Worm (Caenorhabditis elegans) whole organism, late embryonic: Measurements from ENCODE around the gene B0336.7.
A peak's percentile ranks its signal among the peaks of the same experiment; 100 is the strongest.

ENCODE experiments used
- C08G9.2 ChIP-seq: sonication (generic microtip); optimal IDR thresholded peaks from 2 replicates; lab custom pipeline; 2016; ENCODE audit warnings: mild to moderate bottlenecking, missing genetic modification characterization, moderate library complexity, missing compliant biosample characterization
- F13H6.1 ChIP-seq: sonication (generic microtip); optimal IDR thresholded peaks from 2 replicates; lab custom pipeline; 2016; ENCODE audit warnings: missing genetic modification characterization, missing compliant biosample characterization
- K09A11.1 ChIP-seq: sonication (generic microtip); optimal IDR thresholded peaks from 2 replicates; lab custom pipeline; 2017; ENCODE audit warnings: antibody characterized with exemption, mild to moderate bottlenecking, missing genetic modification characterization, missing compliant biosample characterization; ENCODE audit not compliant: insufficient read depth
- T23F11.4 ChIP-seq: fragments of 200-800 bp; sonication (Bioruptor generic); optimal IDR thresholded peaks from 2 replicates; lab custom pipeline; 2018; ENCODE audit warnings: mild to moderate bottlenecking, missing genetic modification characterization, missing compliant biosample characterization
- ama-1 ChIP-seq: fragments of 150-350 bp; optimal IDR thresholded peaks from 2 replicates; lab custom pipeline; 2014
- ceh-14 ChIP-seq: sonication (generic microtip); optimal IDR thresholded peaks from 2 replicates; lab custom pipeline; 2016; ENCODE audit warnings: missing genotype, missing genetic modification characterization, missing compliant biosample characterization
- ceh-18 ChIP-seq: sonication (generic microtip); optimal IDR thresholded peaks from 2 replicates; lab custom pipeline; 2016; ENCODE audit warnings: missing genetic modification characterization, missing compliant biosample characterization
- ceh-19 ChIP-seq: fragments of 200-800 bp; sonication (Bioruptor generic); optimal IDR thresholded peaks from 2 replicates; lab custom pipeline; 2018; ENCODE audit warnings: mild to moderate bottlenecking, missing genetic modification characterization, missing compliant biosample characterization
- ceh-2 ChIP-seq: sonication (generic microtip); optimal IDR thresholded peaks from 2 replicates; lab custom pipeline; 2016; ENCODE audit warnings: missing genotype, missing genetic modification characterization, missing compliant biosample characterization
- ceh-22 ChIP-seq: sonication (generic microtip); optimal IDR thresholded peaks from 2 replicates; lab custom pipeline; 2017; ENCODE audit warnings: missing biosample characterization, missing genetic modification characterization
- ceh-24 ChIP-seq: sonication (generic microtip); optimal IDR thresholded peaks from 2 replicates; lab custom pipeline; 2016; ENCODE audit warnings: mild to moderate bottlenecking, missing genetic modification characterization, missing compliant biosample characterization
- ceh-31 ChIP-seq: sonication (generic microtip); optimal IDR thresholded peaks from 2 replicates; lab custom pipeline; 2016; ENCODE audit warnings: missing genetic modification characterization, missing compliant biosample characterization
- ceh-45 ChIP-seq: fragments of 200-800 bp; sonication (Bioruptor generic); IDR thresholded peaks from 2 replicates; pipeline ENCODE4 v1.3.6; 2022; ENCODE audit warnings: missing genetic modification reagents, missing genetic modification characterization, missing compliant biosample characterization
- ceh-48 ChIP-seq: sonication (generic microtip); optimal IDR thresholded peaks from 2 replicates; lab custom pipeline; 2016; ENCODE audit warnings: missing genetic modification characterization, inconsistent platforms, missing compliant biosample characterization
- ceh-6 ChIP-seq: fragments of 200-800 bp; sonication (Bioruptor generic); optimal IDR thresholded peaks from 2 replicates; lab custom pipeline; 2018; ENCODE audit warnings: mild to moderate bottlenecking, missing genetic modification characterization, missing compliant biosample characterization
- ceh-9 ChIP-seq: sonication (generic microtip); optimal IDR thresholded peaks from 2 replicates; lab custom pipeline; 2016; ENCODE audit warnings: mild to moderate bottlenecking, missing genetic modification characterization, inconsistent platforms, missing compliant biosample characterization
- che-1 ChIP-seq: sonication (generic microtip); optimal IDR thresholded peaks from 2 replicates; lab custom pipeline; 2016; ENCODE audit warnings: mild to moderate bottlenecking, missing genetic modification characterization, missing compliant biosample characterization
- dve-1 ChIP-seq: sonication (generic microtip); optimal IDR thresholded peaks from 2 replicates; lab custom pipeline; 2017; ENCODE audit warnings: antibody characterized with exemption, mild to moderate bottlenecking, missing genetic modification characterization, missing compliant biosample characterization
- ets-4 ChIP-seq: sonication (generic microtip); optimal IDR thresholded peaks from 2 replicates; lab custom pipeline; 2016; ENCODE audit warnings: missing genetic modification characterization, missing compliant biosample characterization
- fax-1 ChIP-seq: sonication (generic microtip); optimal IDR thresholded peaks from 2 replicates; lab custom pipeline; 2016; ENCODE audit warnings: missing genotype, missing genetic modification characterization, missing compliant biosample characterization
- fkh-10 ChIP-seq: fragments of 150-350 bp; optimal IDR thresholded peaks from 2 replicates; lab custom pipeline; 2014; ENCODE audit warnings: missing biosample characterization, missing genetic modification reagents, missing genetic modification characterization
- fkh-6 ChIP-seq: sonication (generic microtip); optimal IDR thresholded peaks from 2 replicates; lab custom pipeline; 2016; ENCODE audit warnings: missing genetic modification characterization, missing compliant biosample characterization
- gmeb-2 ChIP-seq: sonication (generic microtip); optimal IDR thresholded peaks from 2 replicates; lab custom pipeline; 2016; ENCODE audit warnings: missing genetic modification characterization, inconsistent platforms, missing compliant biosample characterization
- hlh-15 ChIP-seq: sonication (generic microtip); optimal IDR thresholded peaks from 2 replicates; lab custom pipeline; 2016; ENCODE audit warnings: missing genetic modification characterization, missing compliant biosample characterization
- hlh-30 ChIP-seq: sonication (generic microtip); optimal IDR thresholded peaks from 2 replicates; lab custom pipeline; 2017; ENCODE audit warnings: antibody characterized with exemption, missing genetic modification characterization, missing compliant biosample characterization; ENCODE audit not compliant: insufficient read depth
- hlh-6 ChIP-seq: sonication (generic microtip); optimal IDR thresholded peaks from 2 replicates; lab custom pipeline; 2016; ENCODE audit warnings: missing genotype, missing genetic modification characterization, missing compliant biosample characterization
- hlh-8 ChIP-seq: sonication (generic microtip); optimal IDR thresholded peaks from 2 replicates; lab custom pipeline; 2016; ENCODE audit warnings: missing genotype, missing genetic modification characterization, missing compliant biosample characterization
- mec-3 ChIP-seq: sonication (generic microtip); optimal IDR thresholded peaks from 2 replicates; lab custom pipeline; 2016; ENCODE audit warnings: borderline replicate concordance, missing genetic modification characterization, missing compliant biosample characterization
- nhr-11 ChIP-seq: fragments of 150-350 bp; optimal IDR thresholded peaks from 2 replicates; lab custom pipeline; 2014; ENCODE audit warnings: missing biosample characterization, missing genetic modification characterization
- nhr-232 ChIP-seq: sonication (generic microtip); optimal IDR thresholded peaks from 2 replicates; lab custom pipeline; 2016; ENCODE audit warnings: missing genetic modification characterization, missing compliant biosample characterization
- npax-4 ChIP-seq: sonication (generic microtip); optimal IDR thresholded peaks from 2 replicates; lab custom pipeline; 2016; ENCODE audit warnings: missing genetic modification characterization, missing compliant biosample characterization
- pag-3 ChIP-seq: sonication (generic microtip); optimal IDR thresholded peaks from 2 replicates; lab custom pipeline; 2016; ENCODE audit warnings: missing compliant biosample characterization, missing genetic modification characterization, borderline replicate concordance
- pat-9 ChIP-seq: fragments of 200-800 bp; sonication (Bioruptor generic); optimal IDR thresholded peaks from 2 replicates; lab custom pipeline; 2018; ENCODE audit warnings: mild to moderate bottlenecking, missing genetic modification characterization, moderate library complexity, missing compliant biosample characterization
- pax-1 ChIP-seq: fragments of 150-350 bp; optimal IDR thresholded peaks from 2 replicates; lab custom pipeline; 2014; ENCODE audit warnings: missing biosample characterization, missing genetic modification characterization
- pha-2 ChIP-seq: sonication (generic microtip); optimal IDR thresholded peaks from 2 replicates; lab custom pipeline; 2017; ENCODE audit warnings: mild to moderate bottlenecking, missing genetic modification characterization, missing compliant biosample characterization
- pqm-1 ChIP-seq: sonication (generic microtip); optimal IDR thresholded peaks from 2 replicates; lab custom pipeline; 2016; ENCODE audit warnings: missing genetic modification characterization, missing compliant biosample characterization
- rnt-1 ChIP-seq: sonication (generic microtip); optimal IDR thresholded peaks from 2 replicates; lab custom pipeline; 2016; ENCODE audit warnings: missing genetic modification characterization, missing compliant biosample characterization
- sdc-2 ChIP-seq: sonication (generic microtip); optimal IDR thresholded peaks from 2 replicates; lab custom pipeline; 2016; ENCODE audit warnings: missing genotype, missing genetic modification characterization, missing compliant biosample characterization
- sox-2 ChIP-seq: fragments of 200-800 bp; sonication (Bioruptor generic); IDR thresholded peaks from 2 replicates; pipeline ENCODE4 v1.3.6; 2022; ENCODE audit warnings: missing genetic modification reagents, missing genetic modification characterization, missing compliant biosample characterization
- sox-4 ChIP-seq: sonication (generic microtip); optimal IDR thresholded peaks from 2 replicates; lab custom pipeline; 2017; ENCODE audit warnings: mild to moderate bottlenecking, missing genetic modification characterization, inconsistent platforms, missing compliant biosample characterization
- tbx-2 ChIP-seq: sonication (generic microtip); optimal IDR thresholded peaks from 2 replicates; lab custom pipeline; 2016; ENCODE audit warnings: missing genetic modification characterization, missing compliant biosample characterization
- tbx-7 ChIP-seq: sonication (generic microtip); optimal IDR thresholded peaks from 2 replicates; lab custom pipeline; 2016; ENCODE audit warnings: missing genotype, missing genetic modification characterization, missing compliant biosample characterization
- unc-3 ChIP-seq, 2 experiments: fragments of 200-800 bp in 1 of 2; sonication (Bioruptor generic) in 1 of 2; sonication (generic microtip) in 1 of 2; conservative IDR thresholded peaks in 1 of 2; optimal IDR thresholded peaks in 1 of 2; 2 replicates each; pipeline versions ENCODE4 v1.3.6 to Lab custom; 2016 to 2022; ENCODE audit warnings: missing compliant biosample characterization in 2 of 2, missing genetic modification characterization in 2 of 2, missing genetic modification reagents in 1 of 2
- unc-55 ChIP-seq: sonication (generic microtip); optimal IDR thresholded peaks from 2 replicates; lab custom pipeline; 2017; ENCODE audit warnings: missing biosample characterization, missing genetic modification reagents, missing genetic modification characterization
- unc-86 ChIP-seq: sonication (generic microtip); optimal IDR thresholded peaks from 2 replicates; lab custom pipeline; 2016; ENCODE audit warnings: missing genetic modification characterization, missing compliant biosample characterization
- ztf-16 ChIP-seq: sonication (generic microtip); optimal IDR thresholded peaks from 2 replicates; lab custom pipeline; 2017; ENCODE audit warnings: missing genetic modification characterization, missing compliant biosample characterization

The B0336.7 gene

DNA sequence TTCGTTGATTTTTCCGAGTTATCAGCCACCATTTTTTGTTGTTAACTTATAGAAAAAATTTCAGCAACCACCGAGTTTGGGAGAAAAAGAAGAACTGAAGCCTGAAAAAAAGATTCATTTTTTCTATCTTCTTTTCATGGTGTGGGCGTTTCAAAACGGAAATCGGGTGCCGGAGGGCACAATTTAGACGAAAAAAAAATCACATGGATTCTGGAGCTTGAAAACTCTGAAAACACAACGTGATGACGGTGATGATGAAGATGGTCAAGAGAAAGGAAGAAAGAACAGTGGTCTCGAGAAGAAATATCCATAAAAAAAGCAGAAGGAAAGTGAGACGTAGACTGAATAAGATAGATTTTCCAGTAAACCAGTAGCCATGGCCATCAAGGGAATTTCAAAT lies 13.2 kb downstream of the B0336.7 start, which contains the start of gene rcan-1:
Gene rcan-1 (minus strand): TSS at position 101 of the 400 bp plus-strand sequence.
- TF ChIP-seq ceh-6 (GFP tag; lab: Kevin White, UChicago) (no peak), pag-3 (tag; lab: Kevin White, UChicago) (no peak), fkh-6 (tag; lab: Kevin White, UChicago) (no peak), hlh-8 (tag; lab: Kevin White, UChicago) (no peak), F13H6.1 (tag; lab: Kevin White, UChicago) (no peak), pha-2 (no peak), npax-4 (tag; lab: Kevin White, UChicago) (no peak), hlh-6 (tag; lab: Kevin White, UChicago) (no peak), sdc-2 (tag; lab: Kevin White, UChicago) (no peak), mec-3 (no peak), ets-4 (tag; lab: Kevin White, UChicago) (no peak), nhr-232 (tag; lab: Kevin White, UChicago) (no peak), fax-1 (tag; lab: Kevin White, UChicago) (no peak)

DNA sequence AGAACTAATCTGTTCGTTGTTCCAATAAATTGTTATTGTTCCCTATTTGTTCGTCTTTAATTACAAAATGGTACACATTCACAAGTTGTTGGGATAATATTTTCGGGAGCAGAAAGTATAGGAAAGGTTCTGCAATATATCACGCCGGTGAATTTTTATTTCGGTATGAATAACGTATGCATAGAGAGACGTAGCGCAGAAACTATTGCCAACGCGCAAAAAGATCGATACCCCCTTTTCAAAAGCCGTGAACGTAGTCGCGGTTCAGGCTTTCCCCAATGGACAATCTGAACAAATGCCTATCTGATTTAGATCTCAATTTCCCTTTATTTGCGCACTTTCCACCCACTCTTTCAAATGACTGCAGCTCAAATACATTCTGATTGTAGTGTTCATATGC lies 17.0 kb downstream of the B0336.7 start, which contains the start of gene pst-2:
Gene pst-2 (plus strand): TSS at position 293 of the 400 bp plus-strand sequence.
- TF ChIP-seq hlh-30 (tag; lab: Kevin White, UChicago) (no peak), tbx-2 (tag; lab: Kevin White, UChicago) (no peak), ceh-2 (tag; lab: Kevin White, UChicago) (no peak), ceh-22 (no peak), ceh-18 (tag; lab: Kevin White, UChicago) (no peak), tbx-7 (tag; lab: Kevin White, UChicago) (no peak), ama-1 (lab: Kevin White, UChicago) (no peak), hlh-15 (tag; lab: Kevin White, UChicago) (no peak), sox-2 (GFP tag; lab: Robert Waterston, UW) (no peak), gmeb-2 (tag; lab: Kevin White, UChicago) (no peak), hlh-8 (tag; lab: Kevin White, UChicago) (no peak), ceh-24 (tag; lab: Kevin White, UChicago) (no peak), pag-3 (tag; lab: Kevin White, UChicago) (no peak)
- TF ChIP-seq, all 69 proteins: peak for 0

DNA sequence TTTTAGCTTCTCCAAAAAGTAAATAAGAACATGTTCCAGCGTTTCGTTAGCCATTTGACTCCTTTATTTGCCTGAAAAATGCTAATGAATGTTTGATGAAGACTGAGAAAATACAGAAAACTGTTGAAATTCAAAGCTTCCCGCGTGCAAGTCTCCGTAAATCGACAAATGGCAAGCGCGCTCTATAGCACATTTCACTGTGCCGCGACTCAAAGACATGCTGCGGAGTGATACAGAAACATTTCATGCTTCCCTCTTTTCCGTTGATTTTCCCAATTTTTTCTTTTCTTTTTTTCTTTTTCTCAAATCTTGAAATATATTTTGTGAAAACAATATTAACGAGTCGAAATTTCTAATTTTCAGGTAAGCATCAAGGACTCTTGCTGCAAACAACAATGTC lies 18.2 kb downstream of the B0336.7 start, which contains the start of the genes ska-3 and rps-12:
Gene ska-3 (minus strand): TSS at position 71 of the 400 bp plus-strand sequence.
Gene rps-12 (plus strand): TSS at position 364 of the 400 bp plus-strand sequence.
- TF ChIP-seq C08G9.2 (peak; percentile 35), fax-1 (tag; lab: Kevin White, UChicago) (no peak), nhr-11 (tag; lab: Kevin White, UChicago) (peak; percentile 78), sox-4 (tag; lab: Kevin White, UChicago) (no peak), tbx-7 (tag; lab: Kevin White, UChicago) (peak; percentile 41), che-1 (no peak), fkh-10 (no peak), ceh-14 (peak; percentile 62), pha-2 (peak; percentile 55), fkh-6 (tag; lab: Kevin White, UChicago) (no peak), unc-3 (GFP tag; conservative IDR thresholded peaks at IDR 0.05; lab: Robert Waterston, UW) (no peak), unc-3 (tag; optimal IDR thresholded peaks at IDR 0.05; lab: Kevin White, UChicago) (peak; percentile 56), ceh-2 (tag; lab: Kevin White, UChicago) (peak; percentile 59), rnt-1 (tag; lab: Kevin White, UChicago) (peak; percentile 87), ceh-45 (no peak), dve-1 (tag; lab: Kevin White, UChicago) (peak; percentile 95), ztf-16 (peak; percentile 78), ceh-22 (no peak), ceh-48 (tag; lab: Kevin White, UChicago) (peak; percentile 82), nhr-232 (tag; lab: Kevin White, UChicago) (no peak), F13H6.1 (tag; lab: Kevin White, UChicago) (peak; percentile 21), unc-55 (GFP tag; lab: Kevin White, UChicago) (peak; percentile 74), unc-86 (peak; percentile 74), ceh-9 (no peak), hlh-6 (tag; lab: Kevin White, UChicago) (no peak), pqm-1 (tag; lab: Kevin White, UChicago) (peak; percentile 34), pax-1 (tag; lab: Kevin White, UChicago) (peak; percentile 93), hlh-8 (tag; lab: Kevin White, UChicago) (peak; percentile 43), ceh-31 (tag; lab: Kevin White, UChicago) (peak; percentile 89), T23F11.4 (GFP tag; lab: Kevin White, UChicago) (no peak), K09A11.1 (peak; percentile 52), pat-9 (peak; percentile 58), hlh-30 (tag; lab: Kevin White, UChicago) (peak; percentile 70), ceh-19 (GFP tag; lab: Kevin White, UChicago) (no peak)
